Fruit fly (Drosophila melanogaster) Kc167 (cell line): ENCODE data around the gene CG43091.

Source experiments
- Myc ChIP-seq: fragments of >200 bp; optimal IDR thresholded peaks from 2 replicates; lab custom pipeline; 2017; ENCODE audit warnings: missing external identifiers
- Sin3A ChIP-seq: fragments of >200 bp; optimal IDR thresholded peaks from 2 replicates; lab custom pipeline; 2018; ENCODE audit warnings: missing external identifiers
- ttk ChIP-seq: sonication (Bioruptor generic); optimal IDR thresholded peaks from 2 replicates; lab custom pipeline; 2017; ENCODE audit warnings: missing external identifiers

DNA sequence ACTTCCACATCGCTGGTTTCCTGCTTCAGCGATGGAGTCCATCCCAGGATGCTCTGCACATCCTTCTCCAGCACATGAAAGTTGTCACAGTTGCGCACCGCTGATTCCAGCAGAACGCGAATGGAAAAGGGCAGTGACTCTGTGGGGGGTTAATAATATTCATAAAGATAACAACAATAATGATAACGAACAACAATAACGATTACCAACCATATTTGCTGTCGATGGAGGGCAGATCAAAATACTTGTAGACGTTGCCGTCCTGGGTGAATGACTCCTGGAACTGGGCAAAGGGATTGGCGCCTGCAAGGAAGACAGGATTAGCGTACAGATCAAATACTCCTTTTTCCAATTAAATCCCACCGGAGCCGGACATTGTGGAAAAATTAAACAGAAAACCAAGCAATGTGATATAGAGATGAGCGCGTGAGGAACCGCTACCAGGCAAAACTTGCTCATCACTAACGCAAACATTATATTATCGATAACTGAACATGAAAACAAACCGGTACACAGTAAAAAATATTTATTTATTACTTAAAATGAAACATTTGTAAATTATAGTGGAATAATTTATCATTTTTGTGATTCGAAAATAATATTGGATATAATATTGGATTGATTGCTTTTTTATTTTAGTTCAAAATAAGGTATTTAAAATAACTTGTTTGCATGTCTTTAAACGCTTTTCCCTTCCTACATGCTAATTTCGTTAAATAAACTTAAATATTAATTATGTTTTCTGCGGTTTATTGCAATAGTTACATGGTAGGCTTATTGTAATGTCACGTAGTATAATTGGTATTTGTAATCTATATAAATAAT is 44.2 kb downstream of the CG43091 start, which contains the start of gene Irp-1A:
- TF ChIP-seq Myc: no peak
- TF ChIP-seq ttk: no peak
- TF ChIP-seq Sin3A (lab: Kevin White, UChicago): no peak
